Worm (Caenorhabditis elegans) whole organism, L3 larva: ENCODE results near the gene C36A4.4.

Experiments used
- R02D3.7 ChIP-seq: fragments of 150-350 bp; optimal IDR thresholded peaks from 2 replicates; lab custom pipeline; 2014; ENCODE audit warnings: missing biosample characterization, missing genetic modification characterization
- ZK546.5 ChIP-seq: sonication (generic microtip); optimal IDR thresholded peaks from 2 replicates; lab custom pipeline; 2017; ENCODE audit warnings: missing biosample characterization, missing genetic modification characterization
- aly-2 ChIP-seq: fragments of 150-350 bp; optimal IDR thresholded peaks from 2 replicates; lab custom pipeline; 2014; ENCODE audit warnings: missing biosample characterization, missing genetic modification characterization
- ama-1 ChIP-seq: fragments of 150-350 bp; optimal IDR thresholded peaks from 2 replicates; lab custom pipeline; 2018
- ceh-16 ChIP-seq: sonication (generic microtip); optimal IDR thresholded peaks from 2 replicates; lab custom pipeline; 2017; ENCODE audit warnings: missing biosample characterization, missing genetic modification characterization
- ceh-28 ChIP-seq: fragments of 150-350 bp; optimal IDR thresholded peaks from 2 replicates; lab custom pipeline; 2014; ENCODE audit warnings: missing biosample characterization, missing genetic modification reagents, missing genetic modification characterization
- ceh-82 ChIP-seq: fragments of 150-350 bp; optimal IDR thresholded peaks from 2 replicates; lab custom pipeline; 2014; ENCODE audit warnings: missing biosample characterization, missing genetic modification characterization
- ceh-9 ChIP-seq: sonication (generic microtip); optimal IDR thresholded peaks from 2 replicates; lab custom pipeline; 2018; ENCODE audit warnings: missing biosample characterization, missing genetic modification characterization
- daf-12 ChIP-seq: fragments of 150-350 bp; optimal IDR thresholded peaks from 2 replicates; lab custom pipeline; 2014; ENCODE audit warnings: missing biosample characterization, missing genetic modification reagents, missing genetic modification characterization
- egl-27 ChIP-seq: sonication (generic microtip); optimal IDR thresholded peaks from 4 replicates; lab custom pipeline; 2017; ENCODE audit warnings: missing biosample characterization, missing genetic modification reagents, missing genetic modification characterization
- egl-5 ChIP-seq: fragments of 150-350 bp; optimal IDR thresholded peaks from 2 replicates; lab custom pipeline; 2017; ENCODE audit warnings: missing biosample characterization, missing genetic modification reagents, missing genetic modification characterization, inconsistent platforms
- elt-1 ChIP-seq: fragments of 150-350 bp; optimal IDR thresholded peaks from 2 replicates; lab custom pipeline; 2014; ENCODE audit warnings: missing biosample characterization, missing genetic modification characterization
- elt-2 ChIP-seq: sonication (generic microtip); optimal IDR thresholded peaks from 2 replicates; lab custom pipeline; 2016; ENCODE audit warnings: missing genetic modification reagents, mild to moderate bottlenecking, missing genetic modification characterization, missing compliant biosample characterization
- elt-3 ChIP-seq, 3 experiments: fragments of 150-350 bp in 1 of 3; sonication (generic microtip) in 2 of 3; optimal IDR thresholded peaks; 2 replicates in 2 of 3; 4 replicates in 1 of 3; lab custom pipeline; 2014 to 2017; ENCODE audit warnings: missing biosample characterization in 3 of 3, missing genetic modification characterization in 3 of 3
- eor-1 ChIP-seq, 2 experiments: fragments of 150-350 bp; optimal IDR thresholded peaks; 2 replicates each; lab custom pipeline; 2014 to 2018; ENCODE audit warnings: missing biosample characterization in 2 of 2, missing genetic modification characterization in 2 of 2
- fkh-10 ChIP-seq: sonication (generic microtip); optimal IDR thresholded peaks from 2 replicates; lab custom pipeline; 2017; ENCODE audit warnings: missing biosample characterization, missing genetic modification reagents, missing genetic modification characterization
- fkh-2 ChIP-seq: fragments of 150-350 bp; optimal IDR thresholded peaks from 2 replicates; lab custom pipeline; 2014; ENCODE audit warnings: missing biosample characterization, missing genetic modification reagents, missing genetic modification characterization
- fos-1 ChIP-seq: fragments of 150-350 bp; optimal IDR thresholded peaks from 2 replicates; lab custom pipeline; 2014; ENCODE audit warnings: missing biosample characterization, missing genetic modification characterization
- hmg-11 ChIP-seq: sonication (generic microtip); optimal IDR thresholded peaks from 2 replicates; lab custom pipeline; 2016; ENCODE audit warnings: missing genetic modification characterization, missing compliant biosample characterization
- jun-1 ChIP-seq: fragments of 150-350 bp; optimal IDR thresholded peaks from 2 replicates; lab custom pipeline; 2014; ENCODE audit warnings: missing biosample characterization, missing genetic modification reagents, missing genetic modification characterization
- lin-15B ChIP-seq: fragments of 150-350 bp; optimal IDR thresholded peaks from 2 replicates; lab custom pipeline; 2014; ENCODE audit warnings: missing biosample characterization, missing genetic modification characterization
- lin-39 ChIP-seq: fragments of 150-350 bp; optimal IDR thresholded peaks from 2 replicates; lab custom pipeline; 2018; ENCODE audit warnings: missing biosample characterization, missing genetic modification reagents, missing genetic modification characterization
- lsy-12 ChIP-seq: sonication (generic microtip); optimal IDR thresholded peaks from 2 replicates; lab custom pipeline; 2016; ENCODE audit warnings: mild to moderate bottlenecking, missing genetic modification characterization, missing compliant biosample characterization
- mdl-1 ChIP-seq: fragments of 150-350 bp; optimal IDR thresholded peaks from 2 replicates; lab custom pipeline; 2014; ENCODE audit warnings: missing biosample characterization, missing genetic modification characterization
- mml-1 ChIP-seq: fragments of 150-350 bp; sonication (generic microtip); optimal IDR thresholded peaks from 3 replicates; lab custom pipeline; 2014; ENCODE audit warnings: missing biosample characterization, missing genetic modification characterization
- nfya-1 ChIP-seq: sonication (generic microtip); optimal IDR thresholded peaks from 2 replicates; lab custom pipeline; 2017; ENCODE audit warnings: missing genetic modification characterization, mild to moderate bottlenecking, missing compliant biosample characterization, antibody characterized with exemption, moderate library complexity; ENCODE audit not compliant: insufficient read depth
- nhr-11 ChIP-seq: fragments of 150-350 bp; optimal IDR thresholded peaks from 2 replicates; lab custom pipeline; 2014; ENCODE audit warnings: missing biosample characterization, missing genetic modification characterization
- nhr-12 ChIP-seq: fragments of 150-350 bp; optimal IDR thresholded peaks from 2 replicates; lab custom pipeline; 2014; ENCODE audit warnings: missing biosample characterization, missing genetic modification characterization
- nhr-23 ChIP-seq: fragments of 150-350 bp; optimal IDR thresholded peaks from 2 replicates; lab custom pipeline; 2014; ENCODE audit warnings: missing biosample characterization, missing genetic modification reagents, missing genetic modification characterization
- nhr-237 ChIP-seq: fragments of 150-350 bp; optimal IDR thresholded peaks from 2 replicates; lab custom pipeline; 2014; ENCODE audit warnings: missing biosample characterization, missing genetic modification characterization
- nhr-25 ChIP-seq: sonication (generic microtip); optimal IDR thresholded peaks from 2 replicates; lab custom pipeline; 2017; ENCODE audit warnings: missing biosample characterization, missing genetic modification characterization
- nhr-28 ChIP-seq: fragments of 150-350 bp; optimal IDR thresholded peaks from 2 replicates; lab custom pipeline; 2014; ENCODE audit warnings: missing biosample characterization, missing genetic modification characterization
- nhr-43 ChIP-seq: sonication (generic microtip); optimal IDR thresholded peaks from 2 replicates; lab custom pipeline; 2016; ENCODE audit warnings: mild to moderate bottlenecking, missing genetic modification characterization, missing compliant biosample characterization; ENCODE audit not compliant: poor library complexity, severe bottlenecking
- nhr-67 ChIP-seq: fragments of 150-350 bp; optimal IDR thresholded peaks from 2 replicates; lab custom pipeline; 2014; ENCODE audit warnings: missing biosample characterization, missing genetic modification characterization
- nhr-77 ChIP-seq: fragments of 150-350 bp; optimal IDR thresholded peaks from 2 replicates; lab custom pipeline; 2014; ENCODE audit warnings: missing biosample characterization, missing genetic modification characterization
- pha-4 ChIP-seq: fragments of 150-350 bp; optimal IDR thresholded peaks from 2 replicates; lab custom pipeline; 2014; ENCODE audit warnings: missing biosample characterization, missing genetic modification reagents, missing genetic modification characterization
- sea-2 ChIP-seq: fragments of 150-350 bp; sonication (generic microtip); optimal IDR thresholded peaks from 4 replicates; lab custom pipeline; 2014; ENCODE audit warnings: missing biosample characterization, missing genetic modification reagents, missing genetic modification characterization
- snpc-4 ChIP-seq: fragments of 150-350 bp; optimal IDR thresholded peaks from 2 replicates; lab custom pipeline; 2014; ENCODE audit warnings: missing biosample characterization, missing genetic modification characterization
- tbx-2 ChIP-seq: sonication (generic microtip); optimal IDR thresholded peaks from 2 replicates; lab custom pipeline; 2016; ENCODE audit warnings: mild to moderate bottlenecking, missing genetic modification characterization, missing compliant biosample characterization
- unc-39 ChIP-seq: sonication (generic microtip); optimal IDR thresholded peaks from 4 replicates; lab custom pipeline; 2017; ENCODE audit warnings: missing biosample characterization, missing genetic modification characterization
- unc-62 ChIP-seq: fragments of 150-350 bp; sonication (generic microtip); optimal IDR thresholded peaks from 4 replicates; lab custom pipeline; 2014; ENCODE audit warnings: missing biosample characterization, missing genetic modification reagents, missing genetic modification characterization
- zag-1 ChIP-seq: fragments of 150-350 bp; optimal IDR thresholded peaks from 2 replicates; lab custom pipeline; 2014; ENCODE audit warnings: missing biosample characterization, missing genetic modification characterization
- ztf-11 ChIP-seq: fragments of 150-350 bp; optimal IDR thresholded peaks from 2 replicates; lab custom pipeline; 2014; ENCODE audit warnings: missing biosample characterization, missing genetic modification characterization
- ztf-4 ChIP-seq: fragments of 150-350 bp; optimal IDR thresholded peaks from 2 replicates; lab custom pipeline; 2014; ENCODE audit warnings: missing biosample characterization, missing genetic modification characterization

C36A4.4 gene

ce11 chrIII:3869292-3869781 is 25.9 kb upstream of the C36A4.4 start:
- peak; percentile 44 for TF ChIP-seq nhr-23 (tag; lab: Kevin White, UChicago)
- TF ChIP-seq elt-2 (tag; lab: Kevin White, UChicago) = peak; percentile 17
- no peak for TF ChIP-seq lin-39 (tag; lab: Kevin White, UChicago)
- no peak for TF ChIP-seq mdl-1 (tag; lab: Kevin White, UChicago)
- TF ChIP-seq nhr-77 (tag; lab: Kevin White, UChicago) = peak; percentile 74
- TF ChIP-seq ceh-28 (tag; lab: Kevin White, UChicago) = peak; percentile 45
- TF ChIP-seq ceh-82 = peak; percentile 60
- TF ChIP-seq fkh-10 (GFP tag; lab: Kevin White, UChicago) = no peak
- TF ChIP-seq R02D3.7 (tag; lab: Kevin White, UChicago) = peak; percentile 45
- peak; percentile 52 for TF ChIP-seq nhr-25 (tag; lab: Kevin White, UChicago)
- peak; percentile 17 for TF ChIP-seq lsy-12 (tag; lab: Kevin White, UChicago)
- TF ChIP-seq zag-1 = no peak
- peak; percentile 75 for TF ChIP-seq aly-2 (tag; lab: Kevin White, UChicago)

ce11 chrIII:3867937-3868929 is 24.8 kb upstream of the C36A4.4 start:
- TF ChIP-seq nhr-23 (tag; lab: Kevin White, UChicago) = no peak
- no peak for TF ChIP-seq nfya-1 (tag; lab: Kevin White, UChicago)
- no peak for TF ChIP-seq egl-5 (tag; lab: Kevin White, UChicago)
- no peak for TF ChIP-seq ama-1 (lab: Kevin White, UChicago)
- no peak for TF ChIP-seq jun-1 (tag; lab: Kevin White, UChicago)
- no peak for TF ChIP-seq elt-3 (tag; optimal IDR thresholded peaks at IDR 0.05; lab: Kevin White, UChicago)

ce11 chrIII:3867378-3867904 is 24.0 kb upstream of the C36A4.4 start, which contains the start of gene rpl-3:
TSS of gene rpl-3 (plus strand) at chrIII:3867854.
- peak; percentile 98 for TF ChIP-seq ztf-4 (tag; lab: Kevin White, UChicago)
- no peak for TF ChIP-seq mml-1 (tag; lab: Kevin White, UChicago)
- no peak for TF ChIP-seq ceh-9
- peak; percentile 98 for TF ChIP-seq elt-1 (tag; lab: Kevin White, UChicago)
- peak; percentile 99 for TF ChIP-seq tbx-2 (tag; lab: Kevin White, UChicago)
- peak; percentile 43 for TF ChIP-seq nhr-12 (tag; lab: Kevin White, UChicago)
- TF ChIP-seq nhr-28 = peak; percentile 99
- TF ChIP-seq pha-4 (tag; lab: Kevin White, UChicago) = peak; percentile 100
- TF ChIP-seq mdl-1 (tag; lab: Kevin White, UChicago) = peak; percentile 93
- TF ChIP-seq snpc-4 (tag; lab: Kevin White, UChicago) = peak; percentile 98
- TF ChIP-seq fkh-10 (GFP tag; lab: Kevin White, UChicago) = peak; percentile 100
- peak; percentile 80 for TF ChIP-seq ztf-11 (tag; lab: Kevin White, UChicago)
- TF ChIP-seq fkh-2 = peak; percentile 90
- peak; percentile 100 for TF ChIP-seq lsy-12 (tag; lab: Kevin White, UChicago)
- peak; percentile 98 for TF ChIP-seq daf-12
- TF ChIP-seq nhr-11 (tag; lab: Kevin White, UChicago) = peak; percentile 100
- TF ChIP-seq egl-5 (tag; lab: Kevin White, UChicago) = peak; percentile 98
- peak; percentile 100 for TF ChIP-seq fos-1 (tag; lab: Kevin White, UChicago)
- peak in 1 of 2 experiments; percentile 21 for TF ChIP-seq eor-1 (tag; optimal IDR thresholded peaks at IDR 0.05; lab: Kevin White, UChicago)
- TF ChIP-seq ceh-82 = peak; percentile 100
- TF ChIP-seq zag-1 = peak; percentile 97
- TF ChIP-seq unc-39 (tag; lab: Kevin White, UChicago) = peak; percentile 65
- peak; percentile 72 for TF ChIP-seq sea-2
- peak; percentile 76 for TF ChIP-seq nhr-67 (tag; lab: Kevin White, UChicago)
- peak; percentile 83 to 100 (median 98) for TF ChIP-seq elt-3 (tag; optimal IDR thresholded peaks at IDR 0.05; lab: Kevin White, UChicago)
- TF ChIP-seq lin-15B = peak; percentile 100
- TF ChIP-seq jun-1 (tag; lab: Kevin White, UChicago) = peak; percentile 100
- peak; percentile 100 for TF ChIP-seq nfya-1 (tag; lab: Kevin White, UChicago)
- TF ChIP-seq egl-27 (tag; lab: Kevin White, UChicago) = peak; percentile 99
- TF ChIP-seq lin-39 (tag; lab: Kevin White, UChicago) = peak; percentile 100
- TF ChIP-seq nhr-23 (tag; lab: Kevin White, UChicago) = peak; percentile 100
- TF ChIP-seq nhr-25 (tag; lab: Kevin White, UChicago) = peak; percentile 100
- TF ChIP-seq nhr-43 (tag; lab: Kevin White, UChicago) = peak; percentile 99
- TF ChIP-seq unc-62 (GFP tag; lab: Kevin White, UChicago) = peak; percentile 100
- peak; percentile 100 for TF ChIP-seq hmg-11 (tag; lab: Kevin White, UChicago)
- peak; percentile 67 for TF ChIP-seq nhr-237 (tag; lab: Kevin White, UChicago)
- peak; percentile 85 for TF ChIP-seq ZK546.5 (tag; lab: Kevin White, UChicago)
- TF ChIP-seq ceh-16 (tag; lab: Kevin White, UChicago) = peak; percentile 85
- peak; percentile 98 for TF ChIP-seq R02D3.7 (tag; lab: Kevin White, UChicago)
